Worm (Caenorhabditis elegans): ENCODE measurements around the gene R08F11.1.

DNA sequence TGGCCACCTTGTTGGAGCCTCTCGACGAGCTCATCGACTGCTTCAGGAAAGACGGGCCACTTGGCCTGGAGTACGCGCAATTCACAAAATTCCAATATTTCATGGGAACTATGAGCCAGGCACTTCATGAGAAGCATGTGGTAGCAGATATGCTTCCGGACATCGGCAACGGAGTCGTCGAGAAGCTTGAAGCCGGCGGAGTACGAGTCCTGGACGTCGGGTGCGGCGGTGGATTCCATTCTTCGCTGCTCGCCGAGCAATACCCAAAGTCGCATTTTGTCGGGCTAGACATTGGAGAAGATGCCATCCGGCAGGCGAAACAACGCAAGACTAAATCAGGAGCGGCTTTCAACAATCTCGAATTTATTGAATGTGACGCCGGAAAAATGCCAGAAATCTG lies 10.4 kb downstream of the R08F11.1 start:
- TF ChIP-seq ceh-82 (tag; optimal IDR thresholded peaks at IDR 0.05) (no peak), unc-62 (GFP tag; optimal IDR thresholded peaks at IDR 0.05 in 1 of 2) (no peak), unc-62 (tag; optimal IDR thresholded peaks at IDR 0.05) (no peak), lin-39 (tag; optimal IDR thresholded peaks at IDR 0.05) (no peak), spr-1 (tag; optimal IDR thresholded peaks at IDR 0.05) (no peak)

Measured in whole organism, L4 larva.